Fruit fly (Drosophila melanogaster): ENCODE measurements around the gene CG3777.

dm6 chrX:352767-353166 is 73.3 kb downstream of the CG3777 start, which contains the start of gene CG43182:
- no peak for TF ChIP-seq Myc (optimal IDR thresholded peaks at IDR 0.05)
- TF ChIP-seq insv (optimal IDR thresholded peaks at IDR 0.05), result no peak
